Worm (Caenorhabditis elegans) whole organism, L3 larva: ENCODE data around the gene dnj-20.

Experiments used
- ZK546.5 ChIP-seq: sonication (generic microtip); optimal IDR thresholded peaks from 2 replicates; lab custom pipeline; 2017; ENCODE audit warnings: missing biosample characterization, missing genetic modification characterization
- ceh-82 ChIP-seq: fragments of 150-350 bp; optimal IDR thresholded peaks from 2 replicates; lab custom pipeline; 2014; ENCODE audit warnings: missing biosample characterization, missing genetic modification characterization
- elt-1 ChIP-seq: fragments of 150-350 bp; optimal IDR thresholded peaks from 2 replicates; lab custom pipeline; 2014; ENCODE audit warnings: missing biosample characterization, missing genetic modification characterization
- lin-15B ChIP-seq: fragments of 150-350 bp; optimal IDR thresholded peaks from 2 replicates; lab custom pipeline; 2014; ENCODE audit warnings: missing biosample characterization, missing genetic modification characterization
- lin-39 ChIP-seq: fragments of 150-350 bp; optimal IDR thresholded peaks from 2 replicates; lab custom pipeline; 2018; ENCODE audit warnings: missing biosample characterization, missing genetic modification reagents, missing genetic modification characterization
- mdl-1 ChIP-seq: fragments of 150-350 bp; optimal IDR thresholded peaks from 2 replicates; lab custom pipeline; 2014; ENCODE audit warnings: missing biosample characterization, missing genetic modification characterization
- nhr-11 ChIP-seq: fragments of 150-350 bp; optimal IDR thresholded peaks from 2 replicates; lab custom pipeline; 2014; ENCODE audit warnings: missing biosample characterization, missing genetic modification characterization
- nhr-28 ChIP-seq: fragments of 150-350 bp; optimal IDR thresholded peaks from 2 replicates; lab custom pipeline; 2014; ENCODE audit warnings: missing biosample characterization, missing genetic modification characterization
- pha-4 ChIP-seq: fragments of 150-350 bp; optimal IDR thresholded peaks from 2 replicates; lab custom pipeline; 2014; ENCODE audit warnings: missing biosample characterization, missing genetic modification reagents, missing genetic modification characterization
- skn-1 ChIP-seq: fragments of 150-350 bp; optimal IDR thresholded peaks from 2 replicates; lab custom pipeline; 2014; ENCODE audit warnings: missing biosample characterization, missing genetic modification characterization
- unc-39 ChIP-seq: sonication (generic microtip); optimal IDR thresholded peaks from 4 replicates; lab custom pipeline; 2017; ENCODE audit warnings: missing biosample characterization, missing genetic modification characterization
- zag-1 ChIP-seq: fragments of 150-350 bp; optimal IDR thresholded peaks from 2 replicates; lab custom pipeline; 2014; ENCODE audit warnings: missing biosample characterization, missing genetic modification characterization
- ztf-11 ChIP-seq: fragments of 150-350 bp; optimal IDR thresholded peaks from 2 replicates; lab custom pipeline; 2014; ENCODE audit warnings: missing biosample characterization, missing genetic modification characterization

- TF ChIP-seq skn-1 (no peak), lin-15B (tag; lab: Kevin White, UChicago) (no peak), elt-1 (tag; lab: Kevin White, UChicago) (no peak), ceh-82 (tag; lab: Kevin White, UChicago) (no peak), ztf-11 (tag; lab: Kevin White, UChicago) (no peak), zag-1 (tag; lab: Kevin White, UChicago) (no peak), pha-4 (tag; lab: Kevin White, UChicago) (no peak), mdl-1 (no peak), lin-39 (tag; lab: Kevin White, UChicago) (no peak), unc-39 (tag; lab: Kevin White, UChicago) (no peak), nhr-28 (tag; lab: Kevin White, UChicago) (no peak), ZK546.5 (tag; lab: Kevin White, UChicago) (no peak), nhr-11 (tag; lab: Kevin White, UChicago) (no peak)
These were observed 38.8 kb upstream of the dnj-20 start, which contains the start of gene cyp-13A10 for ce11 chrII:9662797-9663196.
